Worm (Caenorhabditis elegans) whole organism, L1 larva: ENCODE data around the gene srw-31.

Experiments
- C16A3.4 ChIP-seq: fragments of 150-350 bp; optimal IDR thresholded peaks from 2 replicates; lab custom pipeline; 2014; ENCODE audit warnings: missing biosample characterization, missing genetic modification characterization
- F16B12.6 ChIP-seq: fragments of 150-350 bp; optimal IDR thresholded peaks from 2 replicates; lab custom pipeline; 2014; ENCODE audit warnings: missing biosample characterization, missing genetic modification characterization
- alr-1 ChIP-seq: fragments of 200-800 bp; sonication (Bioruptor generic); optimal IDR thresholded peaks from 2 replicates; lab custom pipeline; 2018; ENCODE audit warnings: borderline replicate concordance, mild to moderate bottlenecking, missing genetic modification characterization, missing compliant biosample characterization
- ama-1 ChIP-seq: fragments of 150-350 bp; optimal IDR thresholded peaks from 2 replicates; lab custom pipeline; 2014
- ceh-63 ChIP-seq: fragments of 200-800 bp; sonication (Bioruptor generic); optimal IDR thresholded peaks from 2 replicates; lab custom pipeline; 2018; ENCODE audit warnings: mild to moderate bottlenecking, missing genetic modification characterization, missing compliant biosample characterization
- ceh-82 ChIP-seq, 3 experiments: fragments of 150-350 bp in 1 of 3; sonication (generic microtip) in 2 of 3; optimal IDR thresholded peaks; 2 replicates each; lab custom pipeline; 2014 to 2017; ENCODE audit warnings: missing biosample characterization in 3 of 3, missing genetic modification characterization in 3 of 3
- ceh-90 ChIP-seq: sonication (generic microtip); optimal IDR thresholded peaks from 2 replicates; lab custom pipeline; 2016; ENCODE audit warnings: missing genetic modification characterization, missing compliant biosample characterization
- ces-1 ChIP-seq: fragments of 150-350 bp; optimal IDR thresholded peaks from 2 replicates; lab custom pipeline; 2014; ENCODE audit warnings: missing biosample characterization, missing genetic modification reagents, missing genetic modification characterization
- dpl-1 ChIP-seq, 3 experiments: fragments of 150-350 bp in 2 of 3; sonication (generic microtip) in 1 of 3; optimal IDR thresholded peaks; 2 replicates each; lab custom pipeline; 2014 to 2017; ENCODE audit warnings: missing biosample characterization in 3 of 3, missing genetic modification characterization in 3 of 3, missing genetic modification reagents in 3 of 3
- dsc-1 ChIP-seq: sonication (generic microtip); optimal IDR thresholded peaks from 2 replicates; lab custom pipeline; 2016; ENCODE audit warnings: mild to moderate bottlenecking, missing genetic modification characterization, missing compliant biosample characterization
- efl-1 ChIP-seq, 4 experiments: fragments of 150-350 bp; optimal IDR thresholded peaks in 3 of 4; peaks in 1 of 4; 1 replicate in 1 of 4; 2 replicates in 3 of 4; lab custom pipeline; 2014; ENCODE audit warnings: missing biosample characterization in 2 of 4, missing genetic modification characterization in 2 of 4, missing genetic modification reagents in 2 of 4
- efl-3 ChIP-seq: fragments of 200-800 bp; sonication (Bioruptor generic); optimal IDR thresholded peaks from 2 replicates; lab custom pipeline; 2018; ENCODE audit warnings: mild to moderate bottlenecking, missing genetic modification characterization, missing compliant biosample characterization
- egl-27 ChIP-seq, 2 experiments: fragments of 150-350 bp in 1 of 2; sonication (generic microtip); optimal IDR thresholded peaks; 3 replicates each; lab custom pipeline; 2017 to 2018; ENCODE audit warnings: missing biosample characterization in 2 of 2, missing genetic modification characterization in 2 of 2, missing genetic modification reagents in 2 of 2
- elt-2 ChIP-seq: sonication (generic microtip); optimal IDR thresholded peaks from 2 replicates; lab custom pipeline; 2016; ENCODE audit warnings: missing genetic modification characterization, mild to moderate bottlenecking, inconsistent platforms, missing compliant biosample characterization, missing genetic modification reagents
- elt-3 ChIP-seq, 6 experiments: fragments of 150-350 bp in 1 of 6; sonication (generic microtip); optimal IDR thresholded peaks; 2 replicates each; lab custom pipeline; 2017 to 2018; ENCODE audit warnings: missing biosample characterization in 6 of 6, missing genetic modification characterization in 6 of 6, inconsistent platforms in 1 of 6
- ets-5 ChIP-seq: fragments of 200-800 bp; sonication (Bioruptor generic); IDR thresholded peaks from 2 replicates; pipeline ENCODE4 v1.3.6; 2022; ENCODE audit warnings: missing genetic modification characterization, missing compliant biosample characterization
- grh-1 ChIP-seq: fragments of 200-800 bp; sonication (Bioruptor generic); IDR thresholded peaks from 2 replicates; pipeline ENCODE4 v1.3.6; 2022; ENCODE audit warnings: missing genetic modification reagents, missing genetic modification characterization, missing compliant biosample characterization
- hlh-4 ChIP-seq: sonication (generic microtip); optimal IDR thresholded peaks from 2 replicates; lab custom pipeline; 2016; ENCODE audit warnings: mild to moderate bottlenecking, missing genetic modification characterization, missing compliant biosample characterization
- lin-13 ChIP-seq: fragments of 150-350 bp; optimal IDR thresholded peaks from 2 replicates; lab custom pipeline; 2014; ENCODE audit warnings: missing biosample characterization, missing genetic modification reagents, missing genetic modification characterization
- lin-15B ChIP-seq: fragments of 150-350 bp; sonication (generic microtip); optimal IDR thresholded peaks from 3 replicates; lab custom pipeline; 2014; ENCODE audit warnings: missing biosample characterization, missing genetic modification characterization
- lin-35 ChIP-seq, 2 experiments: fragments of 150-350 bp; optimal IDR thresholded peaks; 2 replicates each; lab custom pipeline; 2014; ENCODE audit warnings: missing biosample characterization in 2 of 2, missing genetic modification characterization in 2 of 2, missing genetic modification reagents in 2 of 2
- lin-39 ChIP-seq: fragments of 150-350 bp; optimal IDR thresholded peaks from 2 replicates; lab custom pipeline; 2014; ENCODE audit warnings: missing biosample characterization, missing genetic modification reagents, missing genetic modification characterization
- lir-3 ChIP-seq: sonication (generic microtip); optimal IDR thresholded peaks from 2 replicates; lab custom pipeline; 2016; ENCODE audit warnings: mild to moderate bottlenecking, missing genetic modification characterization, moderate library complexity, missing compliant biosample characterization; ENCODE audit not compliant: poor library complexity
- lsy-2 ChIP-seq, 2 experiments: fragments of 150-350 bp; optimal IDR thresholded peaks; 2 replicates each; lab custom pipeline; 2014; ENCODE audit warnings: missing biosample characterization in 2 of 2, missing genetic modification characterization in 2 of 2
- mab-9 ChIP-seq: fragments of 200-800 bp; sonication (Bioruptor generic); IDR thresholded peaks from 2 replicates; pipeline ENCODE4 v1.3.6; 2022; ENCODE audit warnings: missing genetic modification reagents, missing genetic modification characterization, missing compliant biosample characterization
- mdl-1 ChIP-seq, 2 experiments: fragments of 150-350 bp; optimal IDR thresholded peaks; 2 replicates each; lab custom pipeline; 2014 to 2017; ENCODE audit warnings: missing biosample characterization in 2 of 2, missing genetic modification characterization in 2 of 2, inconsistent platforms in 1 of 2
- nhr-12 ChIP-seq: sonication (generic microtip); optimal IDR thresholded peaks from 2 replicates; lab custom pipeline; 2017; ENCODE audit warnings: missing biosample characterization, missing genetic modification characterization
- nhr-19 ChIP-seq: fragments of 200-800 bp; sonication (Bioruptor generic); conservative IDR thresholded peaks from 2 replicates; pipeline ENCODE4 v1.3.6; 2022; ENCODE audit warnings: missing genetic modification characterization, missing compliant biosample characterization
- nhr-20 ChIP-seq: sonication (generic microtip); optimal IDR thresholded peaks from 2 replicates; lab custom pipeline; 2016; ENCODE audit warnings: mild to moderate bottlenecking, missing genetic modification characterization, missing compliant biosample characterization
- nhr-237 ChIP-seq: fragments of 150-350 bp; optimal IDR thresholded peaks from 2 replicates; lab custom pipeline; 2014; ENCODE audit warnings: missing biosample characterization, missing genetic modification characterization
- nhr-28 ChIP-seq: fragments of 150-350 bp; optimal IDR thresholded peaks from 2 replicates; lab custom pipeline; 2014; ENCODE audit warnings: missing biosample characterization, missing genetic modification characterization
- nhr-47 ChIP-seq: sonication (generic microtip); optimal IDR thresholded peaks from 2 replicates; lab custom pipeline; 2016; ENCODE audit warnings: mild to moderate bottlenecking, missing genetic modification characterization, moderate library complexity, missing compliant biosample characterization
- nhr-71 ChIP-seq: sonication (generic microtip); optimal IDR thresholded peaks from 2 replicates; lab custom pipeline; 2016; ENCODE audit warnings: mild to moderate bottlenecking, missing genetic modification characterization, moderate library complexity, missing compliant biosample characterization
- nhr-84 ChIP-seq: sonication (generic microtip); optimal IDR thresholded peaks from 2 replicates; lab custom pipeline; 2017; ENCODE audit warnings: missing biosample characterization, missing genetic modification characterization
- nhr-85 ChIP-seq: sonication (generic microtip); peaks from one replicate; lab custom pipeline; 2016; ENCODE audit warnings: missing genetic modification characterization, inconsistent platforms, missing compliant biosample characterization
- nhr-90 ChIP-seq: sonication (generic microtip); optimal IDR thresholded peaks from 2 replicates; lab custom pipeline; 2016; ENCODE audit warnings: mild to moderate bottlenecking, missing genetic modification characterization, missing compliant biosample characterization; ENCODE audit not compliant: poor library complexity
- pag-3 ChIP-seq: sonication (generic microtip); optimal IDR thresholded peaks from 2 replicates; lab custom pipeline; 2017; ENCODE audit warnings: missing genetic modification characterization, mild to moderate bottlenecking, missing compliant biosample characterization, antibody characterized with exemption, borderline replicate concordance; ENCODE audit not compliant: insufficient read depth
- pax-3 ChIP-seq: fragments of 200-800 bp; sonication (Bioruptor generic); optimal IDR thresholded peaks from 2 replicates; lab custom pipeline; 2018; ENCODE audit warnings: mild to moderate bottlenecking, missing genetic modification characterization, moderate library complexity, missing compliant biosample characterization
- rnt-1 ChIP-seq: sonication (generic microtip); optimal IDR thresholded peaks from 2 replicates; lab custom pipeline; 2016; ENCODE audit warnings: mild to moderate bottlenecking, missing genetic modification characterization, moderate library complexity, missing compliant biosample characterization
- skn-1 ChIP-seq: fragments of 150-350 bp; optimal IDR thresholded peaks from 2 replicates; lab custom pipeline; 2014; ENCODE audit warnings: missing biosample characterization, missing genetic modification characterization
- snu-23 ChIP-seq: sonication (generic microtip); optimal IDR thresholded peaks from 2 replicates; lab custom pipeline; 2016; ENCODE audit warnings: missing genetic modification characterization, missing compliant biosample characterization
- sox-4 ChIP-seq: sonication (generic microtip); optimal IDR thresholded peaks from 2 replicates; lab custom pipeline; 2016; ENCODE audit warnings: missing genetic modification characterization, missing compliant biosample characterization
- sptf-1 ChIP-seq: fragments of 150-350 bp; optimal IDR thresholded peaks from 2 replicates; lab custom pipeline; 2014; ENCODE audit warnings: missing biosample characterization, missing genetic modification characterization
- swsn-7 ChIP-seq: sonication (generic microtip); optimal IDR thresholded peaks from 2 replicates; lab custom pipeline; 2016; ENCODE audit warnings: missing genetic modification characterization, missing compliant biosample characterization
- unc-30 ChIP-seq: sonication (generic microtip); optimal IDR thresholded peaks from 2 replicates; lab custom pipeline; 2017; ENCODE audit warnings: missing biosample characterization, missing genetic modification characterization
- unc-86 ChIP-seq: sonication (generic microtip); optimal IDR thresholded peaks from 2 replicates; lab custom pipeline; 2016; ENCODE audit warnings: missing genetic modification characterization, missing compliant biosample characterization
- unc-98 ChIP-seq: fragments of 200-800 bp; sonication (Bioruptor generic); IDR thresholded peaks from 2 replicates; pipeline ENCODE4 v1.3.6; 2022; ENCODE audit warnings: missing genetic modification characterization, missing compliant biosample characterization
- vab-15 ChIP-seq: sonication (generic microtip); optimal IDR thresholded peaks from 2 replicates; lab custom pipeline; 2017; ENCODE audit warnings: missing genotype, mild to moderate bottlenecking, missing genetic modification characterization, missing compliant biosample characterization
- xbp-1 ChIP-seq: sonication (generic microtip); optimal IDR thresholded peaks from 2 replicates; lab custom pipeline; 2016; ENCODE audit warnings: missing genetic modification characterization, missing compliant biosample characterization
- zip-4 ChIP-seq: fragments of 200-800 bp; sonication (Bioruptor generic); optimal IDR thresholded peaks from 2 replicates; lab custom pipeline; 2018; ENCODE audit warnings: mild to moderate bottlenecking, missing genetic modification characterization, moderate library complexity, missing compliant biosample characterization

Gene srw-31

DNA sequence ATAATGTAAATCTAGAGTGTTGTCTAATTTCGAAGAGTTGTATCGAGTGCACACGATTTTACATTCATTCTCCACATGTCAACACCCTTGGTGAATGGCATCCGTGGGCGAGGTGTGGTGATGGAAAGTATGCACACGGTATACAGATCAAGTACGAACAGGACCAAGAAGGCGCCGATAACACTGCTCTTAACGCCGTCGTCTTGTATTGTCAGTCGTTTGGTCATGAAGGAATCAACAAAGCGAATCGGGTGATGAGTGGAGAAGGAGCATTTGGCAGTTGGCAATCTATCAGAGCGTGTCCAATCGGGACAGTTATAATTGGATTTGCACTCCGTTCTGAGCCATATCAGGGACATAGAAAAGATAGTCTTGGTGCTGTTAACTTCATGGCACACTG, 26.8 kb downstream of the srw-31 start:
- TF ChIP-seq pag-3 (tag; lab: Kevin White, UChicago), result no peak
- TF ChIP-seq nhr-28 (tag; lab: Kevin White, UChicago), result no peak
- no peak for TF ChIP-seq nhr-85
- TF ChIP-seq nhr-71 (tag; lab: Kevin White, UChicago), result no peak
- TF ChIP-seq sox-4, result no peak
- TF ChIP-seq, all 84 proteins: peak for 0

DNA sequence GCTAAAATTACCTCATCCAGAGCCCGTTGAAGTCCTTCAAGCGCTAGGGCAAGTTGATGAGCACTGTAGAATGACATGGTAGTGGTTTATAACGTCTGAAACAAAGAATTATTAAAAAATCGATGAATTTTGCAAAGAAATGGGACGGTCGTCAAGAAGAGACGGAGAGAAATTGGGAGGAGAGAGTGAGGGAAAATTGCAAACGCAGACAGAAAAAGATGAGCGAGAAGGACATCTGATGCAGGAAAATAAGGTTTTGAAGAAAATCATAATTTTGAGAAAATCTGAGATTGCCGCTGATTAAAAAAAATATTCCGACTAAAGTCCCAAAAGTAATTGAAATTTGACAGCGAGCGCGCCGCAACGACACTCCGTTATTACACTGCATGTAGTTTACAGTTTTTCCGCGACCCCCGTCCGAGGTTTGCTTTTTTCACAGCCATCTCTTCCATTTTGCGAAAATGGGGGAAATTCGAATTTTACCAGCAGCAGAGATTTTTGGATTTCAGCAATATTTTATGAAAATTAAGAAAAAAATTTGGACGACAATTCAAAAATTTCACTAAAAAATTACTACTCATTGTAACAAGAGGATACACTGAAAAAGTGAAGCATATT, 32.0 kb downstream of the srw-31 start, which contains the start of gene C18D4.6:
TSS of gene C18D4.6 (minus strand) at position 97 of the 618 bp plus-strand sequence.
- TF ChIP-seq sptf-1 (tag; lab: Kevin White, UChicago), result no peak
- peak; percentile 32 to 76 (median 54) for TF ChIP-seq dpl-1 (GFP tag; optimal IDR thresholded peaks at IDR 0.05; lab: Kevin White, UChicago)
- TF ChIP-seq egl-27 (tag; optimal IDR thresholded peaks at IDR 0.05; lab: Kevin White, UChicago), result no peak
- no peak for TF ChIP-seq efl-3
- TF ChIP-seq mab-9 (GFP tag; lab: Robert Waterston, UW), result no peak
- TF ChIP-seq snu-23 (GFP tag; lab: Kevin White, UChicago), result peak; percentile 13
- peak; percentile 11 for TF ChIP-seq rnt-1 (tag; lab: Kevin White, UChicago)
- peak; percentile 41 to 88 for TF ChIP-seq lin-35 (GFP tag; optimal IDR thresholded peaks at IDR 0.05; lab: Kevin White, UChicago)
- no peak for TF ChIP-seq nhr-19
- no peak for TF ChIP-seq ces-1 (GFP tag; lab: Kevin White, UChicago)
- TF ChIP-seq ets-5, result no peak
- TF ChIP-seq hlh-4, result no peak
- TF ChIP-seq lsy-2 (tag; optimal IDR thresholded peaks at IDR 0.05; lab: Kevin White, UChicago), result peak in 1 of 2 experiments; percentile 27
- no peak for TF ChIP-seq dsc-1
- TF ChIP-seq swsn-7 (tag; lab: Kevin White, UChicago), result no peak
- TF ChIP-seq elt-3 (tag; optimal IDR thresholded peaks at IDR 0.05; lab: Kevin White, UChicago), result no peak
- TF ChIP-seq F16B12.6 (tag; lab: Kevin White, UChicago), result no peak
- TF ChIP-seq ceh-90 (tag; lab: Kevin White, UChicago), result no peak
- no peak for TF ChIP-seq nhr-237 (tag; lab: Kevin White, UChicago)
- TF ChIP-seq nhr-12 (tag; lab: Kevin White, UChicago), result no peak
- no peak for TF ChIP-seq nhr-20 (tag; lab: Kevin White, UChicago)
- no peak for TF ChIP-seq unc-86 (tag; lab: Kevin White, UChicago)
- no peak for TF ChIP-seq nhr-47 (tag; lab: Kevin White, UChicago)
- TF ChIP-seq ceh-63 (GFP tag; lab: Kevin White, UChicago), result no peak
- peak; percentile 46 to 74 for TF ChIP-seq efl-1 (optimal IDR thresholded peaks at IDR 0.05; lab: Kevin White, UChicago)
- TF ChIP-seq efl-1 (GFP tag; optimal IDR thresholded peaks at IDR 0.05 in 1 of 2; lab: Kevin White, UChicago), result peak; percentile 70 to 96
- no peak for TF ChIP-seq unc-98 (GFP tag; lab: Robert Waterston, UW)
- TF ChIP-seq nhr-28 (tag; lab: Kevin White, UChicago), result no peak
- no peak for TF ChIP-seq skn-1 (tag; lab: Kevin White, UChicago)
- no peak for TF ChIP-seq unc-30
- no peak for TF ChIP-seq C16A3.4 (tag; lab: Kevin White, UChicago)
- TF ChIP-seq pax-3 (tag; lab: Kevin White, UChicago), result no peak
- TF ChIP-seq grh-1 (GFP tag; lab: Robert Waterston, UW), result no peak
- no peak for TF ChIP-seq ceh-82 (tag; optimal IDR thresholded peaks at IDR 0.05; lab: Kevin White, UChicago)
- no peak for TF ChIP-seq nhr-90
- no peak for TF ChIP-seq mdl-1 (tag; optimal IDR thresholded peaks at IDR 0.05; lab: Kevin White, UChicago)
- TF ChIP-seq xbp-1, result no peak
- TF ChIP-seq vab-15 (tag; lab: Kevin White, UChicago), result no peak
- TF ChIP-seq lin-39, result no peak
- TF ChIP-seq lin-15B (tag; lab: Kevin White, UChicago), result peak; percentile 23
- TF ChIP-seq lir-3 (tag; lab: Kevin White, UChicago), result no peak
- no peak for TF ChIP-seq alr-1 (tag; lab: Kevin White, UChicago)
- TF ChIP-seq lin-13 (GFP tag; lab: Kevin White, UChicago), result no peak
- no peak for TF ChIP-seq elt-2 (tag; lab: Kevin White, UChicago)
- no peak for TF ChIP-seq nhr-84
- TF ChIP-seq zip-4 (GFP tag; lab: Kevin White, UChicago), result no peak
- TF ChIP-seq ama-1 (lab: Kevin White, UChicago), result no peak
